Fruit fly (Drosophila melanogaster): ENCODE data around the gene CG42847.

Gene CG42847

DNA sequence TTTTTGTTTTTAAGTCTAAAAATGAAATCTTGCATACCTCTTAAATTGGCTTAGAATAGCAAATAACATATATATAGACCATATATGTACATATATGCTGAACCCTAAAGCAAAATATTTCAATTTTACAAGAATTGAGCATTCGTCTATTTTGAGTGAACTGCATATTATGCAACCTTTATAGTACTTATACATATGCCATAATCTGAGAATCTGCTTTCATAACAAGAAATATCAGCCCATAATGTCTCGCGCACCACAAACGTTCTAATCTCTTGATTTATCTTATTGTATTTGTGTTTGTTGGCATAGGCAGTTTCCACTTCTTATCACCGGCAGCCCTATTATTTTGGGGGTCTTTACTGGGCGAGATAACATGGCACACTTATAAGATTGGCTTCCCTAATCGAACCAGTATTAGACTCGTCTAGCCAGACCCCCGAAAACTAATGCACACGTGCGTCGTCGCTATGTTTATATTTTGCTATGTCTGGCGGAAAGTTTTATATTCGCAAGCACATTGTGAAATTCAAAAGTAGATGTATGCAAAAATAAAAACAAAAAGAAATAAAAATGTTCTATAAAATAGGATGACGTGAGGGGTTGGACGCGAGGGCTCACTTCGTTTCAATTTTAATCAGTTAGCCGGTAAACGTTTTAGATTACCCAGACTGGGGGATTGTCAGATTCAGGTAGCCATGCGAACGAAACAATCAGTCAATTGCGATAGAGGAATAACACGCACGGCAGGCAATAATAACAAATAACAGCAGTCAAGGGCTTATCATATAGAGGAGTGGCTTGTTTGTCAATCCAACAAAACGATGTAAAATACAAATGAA, 38.5 kb upstream of the CG42847 start:
- TF ChIP-seq Hr78 (GFP tag; optimal IDR thresholded peaks at IDR 0.05) (no peak), h (GFP tag; optimal IDR thresholded peaks at IDR 0.05) (peak; percentile 83), sage (GFP tag; optimal IDR thresholded peaks at IDR 0.05) (no peak), br (GFP tag; optimal IDR thresholded peaks at IDR 0.05) (peak; percentile 7)

- no peak for TF ChIP-seq Sp1 (GFP tag; optimal IDR thresholded peaks at IDR 0.05)
- no peak for TF ChIP-seq N (GFP tag; optimal IDR thresholded peaks at IDR 0.05)
- TF ChIP-seq OdsH (GFP tag; optimal IDR thresholded peaks at IDR 0.05) = no peak
- TF ChIP-seq Myc (optimal IDR thresholded peaks at IDR 0.05) = peak; percentile 56
- TF ChIP-seq dmrt93B (GFP tag; optimal IDR thresholded peaks at IDR 0.05) = no peak
These were observed 31.3 kb upstream of the CG42847 start for dm6 chr2L:9396396-9396795.

dm6 chr2L:9397888-9398287, 29.8 kb upstream of the CG42847 start, which contains the start of gene CG4438:
CG4438 (minus strand) TSS chr2L:9397988.
- TF ChIP-seq tai (GFP tag; optimal IDR thresholded peaks at IDR 0.05) (no peak), Dfd (GFP tag; optimal IDR thresholded peaks at IDR 0.05) (no peak), sv (GFP tag; optimal IDR thresholded peaks at IDR 0.05) (no peak), Dif (GFP tag; optimal IDR thresholded peaks at IDR 0.05; ENCODE audit: partially characterized antibody) (no peak), N (GFP tag; optimal IDR thresholded peaks at IDR 0.05) (no peak), dmrt93B (GFP tag; optimal IDR thresholded peaks at IDR 0.05) (no peak), dsf (GFP tag; optimal IDR thresholded peaks at IDR 0.05; ENCODE audit: borderline replicate concordance) (no peak), jim (GFP tag; optimal IDR thresholded peaks at IDR 0.05) (no peak), sage (GFP tag; optimal IDR thresholded peaks at IDR 0.05) (no peak), pan (optimal IDR thresholded peaks at IDR 0.05) (no peak), psq (GFP tag; optimal IDR thresholded peaks at IDR 0.05) (no peak), GATAd (GFP tag; optimal IDR thresholded peaks at IDR 0.05) (no peak), dl (GFP tag; optimal IDR thresholded peaks at IDR 0.05; ENCODE audit: insufficient read depth in 1 of 2, partially characterized antibody in 2 of 2) (no peak), fru (GFP tag; optimal IDR thresholded peaks at IDR 0.05) (no peak), Mio (GFP tag; optimal IDR thresholded peaks at IDR 0.05) (no peak), Abd-B (GFP tag; optimal IDR thresholded peaks at IDR 0.05) (no peak), CG9705 (GFP tag; optimal IDR thresholded peaks at IDR 0.05) (no peak)

dm6 chr2L:9400153-9400552, 27.5 kb upstream of the CG42847 start:
- no peak for TF ChIP-seq woc (GFP tag; optimal IDR thresholded peaks at IDR 0.05)
- TF ChIP-seq fru (GFP tag; optimal IDR thresholded peaks at IDR 0.05) = peak; percentile 4
- no peak for TF ChIP-seq Myc (optimal IDR thresholded peaks at IDR 0.05)

- TF ChIP-seq fru (GFP tag; optimal IDR thresholded peaks at IDR 0.05) = no peak
- no peak for TF ChIP-seq Vsx2 (GFP tag; optimal IDR thresholded peaks at IDR 0.05; ENCODE audit: partially characterized antibody)
- no peak for TF ChIP-seq tai (GFP tag; optimal IDR thresholded peaks at IDR 0.05)
- TF ChIP-seq HLH106 (tag; optimal IDR thresholded peaks at IDR 0.05) = no peak
- TF ChIP-seq brk (GFP tag; optimal IDR thresholded peaks at IDR 0.05) = no peak
- no peak for TF ChIP-seq woc (GFP tag; optimal IDR thresholded peaks at IDR 0.05)
- no peak for TF ChIP-seq CG32264 (GFP tag; optimal IDR thresholded peaks at IDR 0.05)
- TF ChIP-seq sv (GFP tag; optimal IDR thresholded peaks at IDR 0.05) = no peak
These were observed 12.6 kb upstream of the CG42847 start, which contains the start of gene Shawl for dm6 chr2L:9415053-9415452. Shawl (minus strand) TSS chr2L:9415156.

- no peak for TF ChIP-seq dmrt93B (GFP tag; optimal IDR thresholded peaks at IDR 0.05)
- no peak for TF ChIP-seq fru (GFP tag; optimal IDR thresholded peaks at IDR 0.05)
- no peak for TF ChIP-seq Myc (optimal IDR thresholded peaks at IDR 0.05)
- TF ChIP-seq psq (GFP tag; optimal IDR thresholded peaks at IDR 0.05) = no peak
- no peak for TF ChIP-seq woc (GFP tag; optimal IDR thresholded peaks at IDR 0.05)
- peak; percentile 45 for TF ChIP-seq Dif (GFP tag; optimal IDR thresholded peaks at IDR 0.05; ENCODE audit: partially characterized antibody)
- peak in 1 of 2 experiments; percentile 30 for TF ChIP-seq dl (GFP tag; optimal IDR thresholded peaks at IDR 0.05; ENCODE audit: insufficient read depth in 1 of 2, partially characterized antibody in 2 of 2)
These were observed 11.4 kb upstream of the CG42847 start, which contains the start of gene Mco1 for dm6 chr2L:9416244-9416758. Mco1 (plus strand) TSS chr2L:9416588.

Data from whole organism, wandering third instar larva.